Comparison of ENCODE assay signal across 5 fruit fly cellular contexts in genomic region chr3L:4613083-4613482, dm6.
TF ChIP-seq lines count a peak whose summit lies in the region.

No protein-coding gene starts in this region.

TF ChIP-seq in whole organism, adult, 20 proteins besides CTCF, POLR2A, EP300 and RAD21 (continued from another document):
- peak; percentile 78 for TF ChIP-seq CG14711 (tag; optimal IDR thresholded peaks at IDR 0.05; lab: Kevin White, UChicago)
- TF ChIP-seq CG7045 (GFP tag; optimal IDR thresholded peaks at IDR 0.05; lab: Kevin White, UChicago) = peak; percentile 40

TF ChIP-seq in whole organism, embryonic, 481 proteins besides CTCF, POLR2A, EP300 and RAD21 (continued from another document and continues in another):
- TF ChIP-seq tna (GFP tag; IDR thresholded peaks at IDR 0.05; lab: Robert Waterston, UW; ENCODE audit: partially characterized antibody) = no peak
- peak; percentile 85 for TF ChIP-seq sqz (GFP tag; optimal IDR thresholded peaks at IDR 0.05; lab: Kevin White, UChicago)
- peak; percentile 90 to 91 for TF ChIP-seq chif (GFP tag; optimal IDR thresholded peaks at IDR 0.05; lab: Kevin White, UChicago)
- peak; percentile 90 for TF ChIP-seq ATbp (GFP tag; optimal IDR thresholded peaks at IDR 0.05; lab: Kevin White, UChicago)
- peak; percentile 94 for TF ChIP-seq phol (tag; optimal IDR thresholded peaks at IDR 0.05; lab: Kevin White, UChicago)
- peak; percentile 66 for TF ChIP-seq luna (GFP tag; optimal IDR thresholded peaks at IDR 0.05; lab: Kevin White, UChicago)
- peak; percentile 70 for TF ChIP-seq CG1603 (tag; optimal IDR thresholded peaks at IDR 0.05; lab: Kevin White, UChicago)
- TF ChIP-seq CG18599 (GFP tag; optimal IDR thresholded peaks at IDR 0.05; lab: Kevin White, UChicago) = peak; percentile 95
- TF ChIP-seq Tbp (GFP tag; optimal IDR thresholded peaks at IDR 0.05; lab: Kevin White, UChicago) = no peak
- peak; percentile 81 for TF ChIP-seq CG1602 (GFP tag; optimal IDR thresholded peaks at IDR 0.05; lab: Kevin White, UChicago)
- peak; percentile 89 for TF ChIP-seq Side (GFP tag; optimal IDR thresholded peaks at IDR 0.05; lab: Kevin White, UChicago)
- peak; percentile 95 for TF ChIP-seq CG17361 (GFP tag; IDR thresholded peaks at IDR 0.05; lab: Robert Waterston, UW)
- TF ChIP-seq CG3726 (GFP tag; IDR thresholded peaks at IDR 0.05; lab: Robert Waterston, UW) = peak; percentile 92
- TF ChIP-seq sisA (GFP tag; IDR thresholded peaks at IDR 0.05; lab: Robert Waterston, UW) = peak; percentile 94
- TF ChIP-seq CG13123 (GFP tag; optimal IDR thresholded peaks at IDR 0.05; lab: Kevin White, UChicago) = peak; percentile 84
- TF ChIP-seq CG31388 (GFP tag; optimal IDR thresholded peaks at IDR 0.05; lab: Kevin White, UChicago) = peak; percentile 85
- TF ChIP-seq CG4424 (GFP tag; optimal IDR thresholded peaks at IDR 0.05; lab: Kevin White, UChicago) = peak; percentile 96
- peak; percentile 97 for TF ChIP-seq CG9727 (GFP tag; optimal IDR thresholded peaks at IDR 0.05; lab: Kevin White, UChicago)
- TF ChIP-seq ac (GFP tag; optimal IDR thresholded peaks at IDR 0.05; lab: Kevin White, UChicago) = peak; percentile 87
- no peak for TF ChIP-seq CG7963 (GFP tag; IDR thresholded peaks at IDR 0.05; lab: Robert Waterston, UW; ENCODE audit: partially characterized antibody)
- TF ChIP-seq fd96Cb (tag; optimal IDR thresholded peaks at IDR 0.05; lab: Kevin White, UChicago) = peak; percentile 95
- TF ChIP-seq Lim3 (GFP tag; IDR thresholded peaks at IDR 0.05; lab: Robert Waterston, UW) = peak; percentile 46; the same call in 1 of the 2 replicates
- peak; percentile 56 for TF ChIP-seq ERR (GFP tag; optimal IDR thresholded peaks at IDR 0.05; lab: Kevin White, UChicago)
- TF ChIP-seq Hr78 (GFP tag; optimal IDR thresholded peaks at IDR 0.05; lab: Kevin White, UChicago) = peak in 1 of 2 experiments; percentile 91
- peak; percentile 94 for TF ChIP-seq CG11456 (GFP tag; IDR thresholded peaks at IDR 0.05; lab: Robert Waterston, UW)
- TF ChIP-seq btn (GFP tag; optimal IDR thresholded peaks at IDR 0.05; lab: Kevin White, UChicago) = peak; percentile 88
- peak; percentile 84 for TF ChIP-seq TFAM (GFP tag; optimal IDR thresholded peaks at IDR 0.05; lab: Kevin White, UChicago)
- peak; percentile 67 for TF ChIP-seq Bdp1 (GFP tag; optimal IDR thresholded peaks at IDR 0.05; lab: Kevin White, UChicago)
- TF ChIP-seq CoRest (tag; optimal IDR thresholded peaks at IDR 0.05; lab: Kevin White, UChicago) = peak; percentile 94
- TF ChIP-seq CG3407 (GFP tag; optimal IDR thresholded peaks at IDR 0.05; lab: Kevin White, UChicago) = peak; percentile 88
- peak; percentile 78 for TF ChIP-seq CG10959 (GFP tag; IDR thresholded peaks at IDR 0.05; lab: Robert Waterston, UW)

TF ChIP-seq in whole organism, prepupa, 60 proteins besides CTCF, POLR2A, EP300 and RAD21 (continued from another document and continues in another):
- TF ChIP-seq CG6163 (GFP tag; IDR thresholded peaks at IDR 0.05; lab: Robert Waterston, UW) (peak; percentile 84), topi (GFP tag; optimal IDR thresholded peaks at IDR 0.05; lab: Kevin White, UChicago) (peak; percentile 88), achi (GFP tag; optimal IDR thresholded peaks at IDR 0.05; lab: Kevin White, UChicago) (peak; percentile 83), fd85E (GFP tag; optimal IDR thresholded peaks at IDR 0.05; lab: Kevin White, UChicago) (peak; percentile 58), fkh (GFP tag; optimal IDR thresholded peaks at IDR 0.05; lab: Kevin White, UChicago) (peak; percentile 99), CG10631 (GFP tag; optimal IDR thresholded peaks at IDR 0.05; lab: Kevin White, UChicago) (peak; percentile 69), Sox102F (GFP tag; optimal IDR thresholded peaks at IDR 0.05; lab: Kevin White, UChicago) (peak; percentile 83), CG6854 (GFP tag; optimal IDR thresholded peaks at IDR 0.05; lab: Kevin White, UChicago) (peak; percentile 76), Lpt (GFP tag; optimal IDR thresholded peaks at IDR 0.05; lab: Kevin White, UChicago) (peak; percentile 63), CG11902 (GFP tag; optimal IDR thresholded peaks at IDR 0.05; lab: Kevin White, UChicago) (peak; percentile 74), Hr4 (GFP tag; optimal IDR thresholded peaks at IDR 0.05; lab: Kevin White, UChicago) (peak; percentile 79), ss (GFP tag; optimal IDR thresholded peaks at IDR 0.05; lab: Kevin White, UChicago) (peak; percentile 72 to 82), CG8319 (GFP tag; optimal IDR thresholded peaks at IDR 0.05; lab: Kevin White, UChicago) (peak; percentile 86), CG34406 (GFP tag; optimal IDR thresholded peaks at IDR 0.05; lab: Kevin White, UChicago) (peak; percentile 87), Ets96B (tag; optimal IDR thresholded peaks at IDR 0.05; lab: Kevin White, UChicago) (peak; percentile 86), acj6 (GFP tag; optimal IDR thresholded peaks at IDR 0.05; lab: Kevin White, UChicago) (peak; percentile 83), Sox14 (GFP tag; optimal IDR thresholded peaks at IDR 0.05; lab: Kevin White, UChicago) (peak; percentile 76), cyc (GFP tag; optimal IDR thresholded peaks at IDR 0.05; lab: Kevin White, UChicago) (peak; percentile 88), net (GFP tag; optimal IDR thresholded peaks at IDR 0.05; lab: Kevin White, UChicago) (peak; percentile 83), vri (GFP tag; optimal IDR thresholded peaks at IDR 0.05; lab: Kevin White, UChicago) (peak; percentile 78), CG6808 (GFP tag; optimal IDR thresholded peaks at IDR 0.05; lab: Kevin White, UChicago) (peak; percentile 71), svp (GFP tag; lab: Kevin White, UChicago) (peak; percentile 95), spab (GFP tag; optimal IDR thresholded peaks at IDR 0.05; lab: Kevin White, UChicago) (peak; percentile 75), Met (GFP tag; optimal IDR thresholded peaks at IDR 0.05; lab: Kevin White, UChicago) (peak; percentile 81), Eip78C (GFP tag; lab: Kevin White, UChicago) (peak; percentile 96), Hr39 (GFP tag; optimal IDR thresholded peaks at IDR 0.05; lab: Kevin White, UChicago) (peak; percentile 74), CG3919 (GFP tag; optimal IDR thresholded peaks at IDR 0.05; lab: Kevin White, UChicago) (peak; percentile 88), dac (GFP tag; optimal IDR thresholded peaks at IDR 0.05; lab: Kevin White, UChicago) (peak; percentile 45), CG9139 (GFP tag; optimal IDR thresholded peaks at IDR 0.05; lab: Kevin White, UChicago) (peak; percentile 77), esn (GFP tag; optimal IDR thresholded peaks at IDR 0.05; lab: Kevin White, UChicago) (peak; percentile 81), salr (GFP tag; optimal IDR thresholded peaks at IDR 0.05; lab: Kevin White, UChicago) (peak; percentile 45 to 76), Blimp-1 (GFP tag; optimal IDR thresholded peaks at IDR 0.05; lab: Kevin White, UChicago) (peak; percentile 42), Hr38 (GFP tag; optimal IDR thresholded peaks at IDR 0.05; lab: Kevin White, UChicago) (no peak), CG11294 (GFP tag; IDR thresholded peaks at IDR 0.05; lab: Robert Waterston, UW) (peak; percentile 80; the same call in 1 of the 2 replicates)

TF ChIP-seq in whole organism, pupa, 21 proteins besides CTCF, POLR2A, EP300 and RAD21 (continued from another document):
- peak; percentile 75 for TF ChIP-seq gl (tag; optimal IDR thresholded peaks at IDR 0.05; lab: Kevin White, UChicago)

TF ChIP-seq in whole organism, wandering third instar larva, 38 proteins besides CTCF, POLR2A, EP300 and RAD21 (continued from another document):
- TF ChIP-seq Hnf4 (GFP tag; optimal IDR thresholded peaks at IDR 0.05; lab: Kevin White, UChicago) (peak; percentile 67), rgr (GFP tag; optimal IDR thresholded peaks at IDR 0.05; lab: Kevin White, UChicago) (peak; percentile 89), br (GFP tag; optimal IDR thresholded peaks at IDR 0.05; lab: Kevin White, UChicago) (peak; percentile 71), dsf (GFP tag; optimal IDR thresholded peaks at IDR 0.05; lab: Kevin White, UChicago; ENCODE audit: borderline replicate concordance) (peak; percentile 27), dl (GFP tag; optimal IDR thresholded peaks at IDR 0.05; lab: Kevin White, UChicago; ENCODE audit: insufficient read depth in 1 of 2, partially characterized antibody in 2 of 2) (no peak), Sp1 (GFP tag; optimal IDR thresholded peaks at IDR 0.05; lab: Kevin White, UChicago) (peak; percentile 76), pan (optimal IDR thresholded peaks at IDR 0.05; lab: Kevin White, UChicago) (peak; percentile 47), CG9705 (GFP tag; optimal IDR thresholded peaks at IDR 0.05; lab: Kevin White, UChicago) (peak; percentile 45), CG32264 (GFP tag; optimal IDR thresholded peaks at IDR 0.05; lab: Kevin White, UChicago) (peak; percentile 81), sv (GFP tag; optimal IDR thresholded peaks at IDR 0.05; lab: Kevin White, UChicago) (peak; percentile 82), Jra (GFP tag; optimal IDR thresholded peaks at IDR 0.05; lab: Kevin White, UChicago) (peak; percentile 22), CrebA (GFP tag; optimal IDR thresholded peaks at IDR 0.05; lab: Kevin White, UChicago; ENCODE audit: borderline replicate concordance) (no peak), N (GFP tag; optimal IDR thresholded peaks at IDR 0.05; lab: Kevin White, UChicago) (no peak), h (GFP tag; optimal IDR thresholded peaks at IDR 0.05; lab: Kevin White, UChicago) (peak; percentile 89), Abd-B (GFP tag; optimal IDR thresholded peaks at IDR 0.05; lab: Kevin White, UChicago) (no peak), Dfd (GFP tag; optimal IDR thresholded peaks at IDR 0.05; lab: Kevin White, UChicago) (no peak), Mio (GFP tag; optimal IDR thresholded peaks at IDR 0.05; lab: Kevin White, UChicago) (no peak)
TF ChIP-seq in whole organism, wandering third instar larva: peak in this region for 24.
